Worm (Caenorhabditis elegans): Measurements from ENCODE around the gene C29F9.8.

Gene C29F9.8

DNA sequence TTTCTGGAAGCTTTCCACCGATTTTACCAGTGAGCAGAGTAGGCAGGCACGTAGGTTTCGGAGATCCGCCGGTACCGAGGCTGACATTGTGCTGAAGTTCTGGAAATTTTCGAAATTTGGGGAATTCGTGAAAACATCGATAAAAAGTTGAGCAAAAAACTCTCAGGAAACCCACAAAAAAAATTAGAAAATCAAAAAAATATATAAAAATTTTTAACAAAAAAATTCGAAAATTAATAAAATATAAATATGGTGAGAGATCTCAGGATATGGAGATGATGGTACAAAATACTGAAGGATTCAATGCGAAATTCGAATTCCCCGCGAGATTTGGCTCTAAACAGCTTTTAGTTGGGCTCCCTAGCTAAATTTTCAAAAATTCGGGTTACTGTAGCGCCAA lies 27.3 kb downstream of the C29F9.8 start, which contains the start of gene spt-4:
Gene spt-4 (minus strand): TSS at position 101 of the 400 bp plus-strand sequence.
- no peak for TF ChIP-seq ama-1 (optimal IDR thresholded peaks at IDR 0.05)
- TF ChIP-seq aly-1 (tag; optimal IDR thresholded peaks at IDR 0.05) = no peak
- no peak for TF ChIP-seq tra-4 (tag; optimal IDR thresholded peaks at IDR 0.05)
- TF ChIP-seq ceh-36 (tag; optimal IDR thresholded peaks at IDR 0.05) = no peak
- TF ChIP-seq pes-1 (GFP tag; IDR thresholded peaks at IDR 0.05) = no peak
- no peak for TF ChIP-seq hmg-4 (GFP tag; optimal IDR thresholded peaks at IDR 0.05)
- no peak for TF ChIP-seq sea-1 (GFP tag; conservative IDR thresholded peaks at IDR 0.05)
- TF ChIP-seq B0310.2 (tag; optimal IDR thresholded peaks at IDR 0.05) = no peak
- no peak for TF ChIP-seq scrt-1 (GFP tag; IDR thresholded peaks at IDR 0.05)
- TF ChIP-seq tbx-11 (GFP tag; IDR thresholded peaks at IDR 0.05) = no peak
- no peak for TF ChIP-seq hmbx-1 (tag; optimal IDR thresholded peaks at IDR 0.05)
- no peak for TF ChIP-seq ets-7 (tag; optimal IDR thresholded peaks at IDR 0.05)
- no peak for TF ChIP-seq tbx-37 (GFP tag; conservative IDR thresholded peaks at IDR 0.05)
- no peak for TF ChIP-seq F13C5.2 (tag; optimal IDR thresholded peaks at IDR 0.05)
- TF ChIP-seq hnd-1 (tag; optimal IDR thresholded peaks at IDR 0.05) = no peak
- no peak for TF ChIP-seq ceh-13 (GFP tag; optimal IDR thresholded peaks at IDR 0.05)
- TF ChIP-seq flt-1 (GFP tag; IDR thresholded peaks at IDR 0.05) = no peak

DNA sequence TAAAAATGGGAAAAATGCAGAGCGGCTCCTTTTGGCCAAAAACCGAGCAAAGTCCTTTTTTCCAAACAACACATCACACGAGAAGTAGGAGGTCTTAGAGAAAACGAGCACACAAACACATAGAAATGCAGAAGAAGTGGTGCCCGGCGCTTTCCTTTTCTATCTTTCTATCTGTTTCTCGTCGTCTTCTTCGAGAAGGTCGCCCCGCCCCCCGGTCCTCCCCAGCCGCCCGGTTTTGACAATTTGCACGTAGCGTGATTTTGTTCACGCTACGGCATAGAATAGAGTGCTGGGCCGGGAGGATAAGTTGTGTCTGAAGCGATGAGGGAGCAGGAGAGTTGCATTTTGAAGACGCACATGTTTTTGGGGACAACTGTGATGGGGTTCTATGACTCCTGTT lies 29.9 kb downstream of the C29F9.8 start:
- no peak for TF ChIP-seq tra-4 (tag; optimal IDR thresholded peaks at IDR 0.05)
- no peak for TF ChIP-seq ceh-13 (GFP tag; optimal IDR thresholded peaks at IDR 0.05)
- TF ChIP-seq ama-1 (optimal IDR thresholded peaks at IDR 0.05) = no peak
- TF ChIP-seq B0310.2 (tag; optimal IDR thresholded peaks at IDR 0.05) = no peak
- no peak for TF ChIP-seq F13C5.2 (tag; optimal IDR thresholded peaks at IDR 0.05)
- TF ChIP-seq ceh-36 (tag; optimal IDR thresholded peaks at IDR 0.05) = no peak
- TF ChIP-seq hmbx-1 (tag; optimal IDR thresholded peaks at IDR 0.05) = no peak
- no peak for TF ChIP-seq scrt-1 (GFP tag; IDR thresholded peaks at IDR 0.05)
- TF ChIP-seq aly-1 (tag; optimal IDR thresholded peaks at IDR 0.05) = no peak
- no peak for TF ChIP-seq tbx-11 (GFP tag; IDR thresholded peaks at IDR 0.05)

- TF ChIP-seq scrt-1 (GFP tag; IDR thresholded peaks at IDR 0.05) (no peak), aly-1 (tag; optimal IDR thresholded peaks at IDR 0.05) (no peak), tbx-11 (GFP tag; IDR thresholded peaks at IDR 0.05) (no peak), pes-1 (GFP tag; IDR thresholded peaks at IDR 0.05) (no peak), hnd-1 (tag; optimal IDR thresholded peaks at IDR 0.05) (no peak), tbx-37 (GFP tag; conservative IDR thresholded peaks at IDR 0.05) (no peak), ama-1 (optimal IDR thresholded peaks at IDR 0.05) (no peak), hmg-4 (GFP tag; optimal IDR thresholded peaks at IDR 0.05) (no peak), ets-7 (tag; optimal IDR thresholded peaks at IDR 0.05) (no peak), ceh-36 (tag; optimal IDR thresholded peaks at IDR 0.05) (no peak), sea-1 (GFP tag; conservative IDR thresholded peaks at IDR 0.05) (no peak), ceh-13 (GFP tag; optimal IDR thresholded peaks at IDR 0.05) (no peak), B0310.2 (tag; optimal IDR thresholded peaks at IDR 0.05) (no peak), tra-4 (tag; optimal IDR thresholded peaks at IDR 0.05) (no peak), flt-1 (GFP tag; IDR thresholded peaks at IDR 0.05) (no peak), hmbx-1 (tag; optimal IDR thresholded peaks at IDR 0.05) (no peak), F13C5.2 (tag; optimal IDR thresholded peaks at IDR 0.05) (no peak)
These were observed 30.8 kb downstream of the C29F9.8 start, which contains the start of gene pck-1 for ce11 chrIII:66160-66559. Gene pck-1 (minus strand): TSS chrIII:66260.

DNA sequence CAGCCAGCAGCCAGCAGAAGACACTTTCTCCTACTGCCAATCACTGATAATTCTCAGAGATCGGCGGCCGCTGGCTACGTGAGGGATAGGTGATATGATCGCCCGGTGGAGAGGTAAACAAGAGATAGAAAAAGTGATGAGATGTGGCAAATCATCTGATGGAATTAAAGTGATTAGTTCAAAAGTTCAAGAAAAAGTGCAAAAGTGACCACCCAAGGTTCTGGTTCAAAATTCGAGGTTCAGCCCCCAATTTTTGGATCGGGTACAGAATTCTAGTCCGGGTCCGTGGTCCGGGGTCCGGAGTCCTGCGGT lies 31.3 kb downstream of the C29F9.8 start:
- TF ChIP-seq hmg-4 (GFP tag; optimal IDR thresholded peaks at IDR 0.05) (no peak), sea-1 (GFP tag; conservative IDR thresholded peaks at IDR 0.05) (no peak), aly-1 (tag; optimal IDR thresholded peaks at IDR 0.05) (no peak), B0310.2 (tag; optimal IDR thresholded peaks at IDR 0.05) (no peak), hmbx-1 (tag; optimal IDR thresholded peaks at IDR 0.05) (no peak), tbx-11 (GFP tag; IDR thresholded peaks at IDR 0.05) (no peak), scrt-1 (GFP tag; IDR thresholded peaks at IDR 0.05) (no peak), pes-1 (GFP tag; IDR thresholded peaks at IDR 0.05) (no peak), ama-1 (optimal IDR thresholded peaks at IDR 0.05) (no peak), tbx-37 (GFP tag; conservative IDR thresholded peaks at IDR 0.05) (no peak), tra-4 (tag; optimal IDR thresholded peaks at IDR 0.05) (no peak)

- TF ChIP-seq scrt-1 (GFP tag; IDR thresholded peaks at IDR 0.05) (no peak), flt-1 (GFP tag; IDR thresholded peaks at IDR 0.05) (no peak), B0310.2 (tag; optimal IDR thresholded peaks at IDR 0.05) (no peak), aly-1 (tag; optimal IDR thresholded peaks at IDR 0.05) (no peak), F13C5.2 (tag; optimal IDR thresholded peaks at IDR 0.05) (no peak), sea-1 (GFP tag; conservative IDR thresholded peaks at IDR 0.05) (no peak)
These were observed 31.9 kb downstream of the C29F9.8 start for ce11 chrIII:64747-65625.

DNA sequence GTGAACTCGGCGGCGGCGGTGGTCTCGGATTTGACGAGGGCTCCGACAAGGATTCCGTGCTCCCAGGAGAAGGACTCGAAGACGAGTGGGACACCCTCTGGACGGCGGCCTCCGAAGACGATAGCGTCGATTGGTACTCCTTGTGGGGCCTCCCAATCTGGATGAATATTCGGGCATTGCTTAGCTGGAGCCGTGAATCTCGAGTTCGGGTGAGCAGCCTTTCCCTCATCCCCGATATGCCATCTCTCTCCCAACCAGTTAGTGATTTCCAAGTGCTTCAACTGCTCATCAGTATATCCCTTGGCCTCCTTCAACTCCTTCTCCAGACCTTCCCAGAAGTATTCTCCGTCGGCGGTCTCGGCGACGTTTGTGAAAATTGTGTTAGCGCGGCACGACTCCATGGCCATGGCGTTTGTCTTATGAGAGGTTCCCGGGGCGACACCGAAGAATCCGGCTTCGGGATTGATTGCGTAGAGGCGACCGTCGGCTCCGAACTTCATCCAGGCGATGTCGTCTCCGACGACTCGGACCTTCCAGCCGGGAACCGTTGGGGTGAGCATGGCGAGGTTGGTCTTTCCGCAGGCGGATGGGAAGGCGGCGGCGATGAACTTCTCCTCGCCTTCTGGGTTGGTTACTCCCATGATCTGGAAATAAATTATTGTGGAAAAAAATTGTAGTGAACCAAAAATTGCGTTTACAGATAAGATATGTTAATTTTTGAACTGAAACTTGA lies 33.2 kb downstream of the C29F9.8 start:
- TF ChIP-seq ceh-13 (GFP tag; optimal IDR thresholded peaks at IDR 0.05) (no peak), ama-1 (optimal IDR thresholded peaks at IDR 0.05) (no peak), hnd-1 (tag; optimal IDR thresholded peaks at IDR 0.05) (no peak), F13C5.2 (tag; optimal IDR thresholded peaks at IDR 0.05) (no peak), tbx-37 (GFP tag; conservative IDR thresholded peaks at IDR 0.05) (no peak), sea-1 (GFP tag; conservative IDR thresholded peaks at IDR 0.05) (no peak), ceh-36 (tag; optimal IDR thresholded peaks at IDR 0.05) (no peak), B0310.2 (tag; optimal IDR thresholded peaks at IDR 0.05) (no peak)

ce11 chrIII:62383-62873 lies 34.5 kb downstream of the C29F9.8 start:
- TF ChIP-seq tbx-11 (GFP tag; IDR thresholded peaks at IDR 0.05) (no peak), aly-1 (tag; optimal IDR thresholded peaks at IDR 0.05) (no peak), B0310.2 (tag; optimal IDR thresholded peaks at IDR 0.05) (no peak), F13C5.2 (tag; optimal IDR thresholded peaks at IDR 0.05) (no peak), tbx-37 (GFP tag; conservative IDR thresholded peaks at IDR 0.05) (no peak)
